Fruit fly (Drosophila melanogaster) whole organism, prepupa: ENCODE results near the gene mRpL22.

Experiments used
- CG10631 ChIP-seq: fragments of 200-800 bp; sonication (Bioruptor generic); optimal IDR thresholded peaks from 2 replicates; lab custom pipeline; 2016; ENCODE audit warnings: missing biosample characterization, missing genetic modification characterization
- CG10669 ChIP-seq: fragments of 200-800 bp; sonication (Bioruptor generic); optimal IDR thresholded peaks from 3 replicates; lab custom pipeline; 2018; ENCODE audit warnings: missing biosample characterization, mild to moderate bottlenecking, missing genetic modification characterization, moderate library complexity
- CG11294 ChIP-seq: fragments of 200-800 bp; sonication (Bioruptor generic); IDR thresholded peaks from 2 replicates; pipeline ENCODE4 v1.3.6; 2022; ENCODE audit warnings: missing biosample characterization, missing genetic modification characterization
- CG15336 ChIP-seq: fragments of 200-800 bp; sonication (Bioruptor generic); IDR thresholded peaks from 2 replicates; pipeline ENCODE4 v1.3.6; 2022; ENCODE audit warnings: missing biosample characterization, missing genetic modification characterization
- CG1621 ChIP-seq: fragments of 200-800 bp; sonication (Bioruptor generic); optimal IDR thresholded peaks from 3 replicates; lab custom pipeline; 2018; ENCODE audit warnings: missing biosample characterization, mild to moderate bottlenecking, missing genetic modification characterization
- CG16779 ChIP-seq: fragments of 200-800 bp; sonication (Bioruptor generic); optimal IDR thresholded peaks from 3 replicates; lab custom pipeline; 2017; ENCODE audit warnings: missing biosample characterization, mild to moderate bottlenecking, missing genetic modification characterization
- CG3032 ChIP-seq: fragments of 200-800 bp; optimal IDR thresholded peaks from 2 replicates; lab custom pipeline; 2019; ENCODE audit warnings: missing biosample characterization, mild to moderate bottlenecking, missing genetic modification characterization, moderate library complexity
- CG31627 ChIP-seq: fragments of 200-800 bp; sonication (Bioruptor generic); optimal IDR thresholded peaks from 3 replicates; lab custom pipeline; 2016; ENCODE audit warnings: missing biosample characterization, missing genetic modification characterization
- CG32006 ChIP-seq: fragments of 200-800 bp; sonication (Bioruptor generic); optimal IDR thresholded peaks from 3 replicates; lab custom pipeline; 2017; ENCODE audit warnings: missing biosample characterization, mild to moderate bottlenecking, missing genetic modification characterization
- CG34406 ChIP-seq: fragments of 200-800 bp; sonication (Bioruptor generic); optimal IDR thresholded peaks from 3 replicates; lab custom pipeline; 2016; ENCODE audit warnings: missing biosample characterization, missing genetic modification characterization
- CG3919 ChIP-seq: fragments of 200-800 bp; sonication (Bioruptor generic); optimal IDR thresholded peaks from 3 replicates; lab custom pipeline; 2016; ENCODE audit warnings: missing biosample characterization, missing genetic modification characterization
- CG4318 ChIP-seq: fragments of 200-800 bp; sonication (Bioruptor generic); optimal IDR thresholded peaks from 3 replicates; lab custom pipeline; 2017; ENCODE audit warnings: missing biosample characterization, mild to moderate bottlenecking, missing genetic modification characterization
- CG6163 ChIP-seq: fragments of 200-800 bp; sonication (Bioruptor generic); IDR thresholded peaks from 3 replicates; pipeline ENCODE4 v1.3.6; 2022; ENCODE audit warnings: missing biosample characterization, missing genetic modification characterization
- CG6276 ChIP-seq: fragments of 200-800 bp; sonication (Bioruptor generic); optimal IDR thresholded peaks from 2 replicates; lab custom pipeline; 2017; ENCODE audit warnings: missing biosample characterization, mild to moderate bottlenecking, missing genetic modification characterization
- CG6792 ChIP-seq: fragments of 200-800 bp; sonication (Bioruptor generic); optimal IDR thresholded peaks from 3 replicates; lab custom pipeline; 2016; ENCODE audit warnings: missing biosample characterization, missing genetic modification characterization
- CG6808 ChIP-seq: fragments of 200-800 bp; sonication (Bioruptor generic); optimal IDR thresholded peaks from 3 replicates; lab custom pipeline; 2017; ENCODE audit warnings: missing biosample characterization, missing genetic modification characterization, mild to moderate bottlenecking, moderate library complexity, missing genetic modification reagents
- CG6854 ChIP-seq: fragments of 200-800 bp; sonication (Bioruptor generic); optimal IDR thresholded peaks from 2 replicates; lab custom pipeline; 2017; ENCODE audit warnings: missing biosample characterization, mild to moderate bottlenecking, missing genetic modification characterization
- CG7368 ChIP-seq: fragments of 200-800 bp; sonication (Bioruptor generic); optimal IDR thresholded peaks from 3 replicates; lab custom pipeline; 2016; ENCODE audit warnings: missing biosample characterization, missing genetic modification characterization
- CG8119 ChIP-seq: fragments of 200-800 bp; sonication (Bioruptor generic); IDR thresholded peaks from 3 replicates; pipeline ENCODE4 v1.3.6; 2022; ENCODE audit warnings: missing biosample characterization, missing genetic modification characterization
- CG8319 ChIP-seq: fragments of 200-800 bp; sonication (Bioruptor generic); optimal IDR thresholded peaks from 3 replicates; lab custom pipeline; 2016; ENCODE audit warnings: missing biosample characterization, missing genetic modification characterization
- CG9139 ChIP-seq: fragments of 200-800 bp; sonication (Bioruptor generic); optimal IDR thresholded peaks from 3 replicates; lab custom pipeline; 2017; ENCODE audit warnings: missing biosample characterization, mild to moderate bottlenecking, missing genetic modification characterization
- Eip75B ChIP-seq: fragments of 200-800 bp; sonication (Bioruptor generic); optimal IDR thresholded peaks from 3 replicates; lab custom pipeline; 2016; ENCODE audit warnings: missing biosample characterization, missing genetic modification characterization
- Eip78C ChIP-seq: fragments of 200-800 bp; sonication (Bioruptor generic); peaks from one replicate; lab custom pipeline; 2016; ENCODE audit warnings: missing biosample characterization, missing genetic modification characterization
- Eip93F ChIP-seq: fragments of 200-800 bp; sonication (Bioruptor generic); optimal IDR thresholded peaks from 2 replicates; lab custom pipeline; 2016; ENCODE audit warnings: missing biosample characterization, mild to moderate bottlenecking, missing genetic modification characterization
- Ets21C ChIP-seq: fragments of 200-800 bp; sonication (Bioruptor generic); optimal IDR thresholded peaks from 3 replicates; lab custom pipeline; 2016; ENCODE audit warnings: missing biosample characterization, missing genetic modification characterization
- Ets96B ChIP-seq: fragments of 200-800 bp; optimal IDR thresholded peaks from 2 replicates; lab custom pipeline; 2019; ENCODE audit warnings: missing biosample characterization, mild to moderate bottlenecking, missing genetic modification characterization, moderate library complexity
- Gug ChIP-seq: fragments of 200-800 bp; sonication (Bioruptor generic); IDR thresholded peaks from 2 replicates; pipeline ENCODE4 v1.3.6; 2022; ENCODE audit warnings: missing biosample characterization, missing genetic modification characterization
- Hr38 ChIP-seq: sonication (Bioruptor generic); optimal IDR thresholded peaks from 2 replicates; lab custom pipeline; 2016; ENCODE audit warnings: missing biosample characterization, missing genetic modification characterization
- Hr39 ChIP-seq: fragments of 200-800 bp; sonication (Bioruptor generic); optimal IDR thresholded peaks from 2 replicates; lab custom pipeline; 2016; ENCODE audit warnings: missing biosample characterization, missing genetic modification characterization
- Hr4 ChIP-seq: fragments of 200-800 bp; sonication (Bioruptor generic); optimal IDR thresholded peaks from 3 replicates; lab custom pipeline; 2016; ENCODE audit warnings: missing biosample characterization, missing genetic modification characterization
- Lpt ChIP-seq: fragments of 200-800 bp; sonication (Bioruptor generic); optimal IDR thresholded peaks from 3 replicates; lab custom pipeline; 2016; ENCODE audit warnings: missing biosample characterization, missing genetic modification characterization
- OdsH ChIP-seq: fragments of 200-800 bp; sonication (Bioruptor generic); optimal IDR thresholded peaks from 3 replicates; lab custom pipeline; 2016; ENCODE audit warnings: missing biosample characterization, missing genetic modification characterization
- Smox ChIP-seq: fragments of 200-800 bp; sonication (Bioruptor generic); optimal IDR thresholded peaks from 3 replicates; lab custom pipeline; 2016; ENCODE audit warnings: missing biosample characterization, missing genetic modification characterization
- Sox14 ChIP-seq: fragments of 200-800 bp; sonication (Bioruptor generic); optimal IDR thresholded peaks from 3 replicates; lab custom pipeline; 2016; ENCODE audit warnings: missing biosample characterization, missing genetic modification characterization
- Sox15 ChIP-seq: fragments of 200-800 bp; sonication (Bioruptor generic); optimal IDR thresholded peaks from 3 replicates; lab custom pipeline; 2016; ENCODE audit warnings: missing biosample characterization, missing genetic modification characterization
- achi ChIP-seq: fragments of 200-800 bp; sonication (Bioruptor generic); optimal IDR thresholded peaks from 3 replicates; lab custom pipeline; 2016; ENCODE audit warnings: missing biosample characterization, missing genetic modification characterization
- cyc ChIP-seq: fragments of 200-800 bp; sonication (Bioruptor generic); optimal IDR thresholded peaks from 3 replicates; lab custom pipeline; 2016; ENCODE audit warnings: missing biosample characterization, missing genetic modification characterization
- dac ChIP-seq: fragments of 200-800 bp; sonication (Bioruptor generic); optimal IDR thresholded peaks from 2 replicates; lab custom pipeline; 2017; ENCODE audit warnings: missing biosample characterization, mild to moderate bottlenecking, missing genetic modification characterization
- dsx ChIP-seq: fragments of 200-800 bp; optimal IDR thresholded peaks from 3 replicates; lab custom pipeline; 2019; ENCODE audit warnings: missing biosample characterization, mild to moderate bottlenecking, missing genetic modification characterization, moderate library complexity; ENCODE audit not compliant: poor library complexity, severe bottlenecking
- eg ChIP-seq: fragments of 200-800 bp; sonication (Bioruptor generic); IDR thresholded peaks from 3 replicates; pipeline ENCODE4 v1.3.6; 2022; ENCODE audit warnings: missing biosample characterization, missing genetic modification characterization
- esn ChIP-seq: fragments of 200-800 bp; sonication (Bioruptor generic); optimal IDR thresholded peaks from 2 replicates; lab custom pipeline; 2016; ENCODE audit warnings: missing biosample characterization, mild to moderate bottlenecking, missing genetic modification characterization, moderate library complexity
- fd59A ChIP-seq: fragments of 200-800 bp; sonication (Bioruptor generic); optimal IDR thresholded peaks from 2 replicates; lab custom pipeline; 2017; ENCODE audit warnings: missing biosample characterization, mild to moderate bottlenecking, missing genetic modification characterization, missing genetic modification reagents
- fd85E ChIP-seq: fragments of 200-800 bp; sonication (Bioruptor generic); optimal IDR thresholded peaks from 3 replicates; lab custom pipeline; 2016; ENCODE audit warnings: missing biosample characterization, missing genetic modification characterization
- fkh ChIP-seq: fragments of 200-800 bp; sonication (Bioruptor generic); optimal IDR thresholded peaks from 3 replicates; lab custom pipeline; 2017; ENCODE audit warnings: missing biosample characterization, mild to moderate bottlenecking, missing genetic modification characterization, moderate library complexity
- net ChIP-seq: fragments of 200-800 bp; sonication (Bioruptor generic); optimal IDR thresholded peaks from 3 replicates; lab custom pipeline; 2016; ENCODE audit warnings: missing biosample characterization, missing genetic modification characterization
- pdm3 ChIP-seq: fragments of 200-800 bp; sonication (Bioruptor generic); optimal IDR thresholded peaks from 3 replicates; lab custom pipeline; 2016; ENCODE audit warnings: missing biosample characterization, missing genetic modification characterization
- ss ChIP-seq, 2 experiments: fragments of 200-800 bp; sonication (Bioruptor generic); optimal IDR thresholded peaks; 2 replicates in 1 of 2; 3 replicates in 1 of 2; lab custom pipeline; 2017 to 2018; ENCODE audit warnings: mild to moderate bottlenecking in 2 of 2, missing biosample characterization in 2 of 2, missing genetic modification characterization in 2 of 2, moderate library complexity in 1 of 2
- svp ChIP-seq: fragments of 200-800 bp; sonication (Bioruptor generic); peaks from one replicate; lab custom pipeline; 2016; ENCODE audit warnings: missing biosample characterization, missing genetic modification characterization
- topi ChIP-seq: fragments of 200-800 bp; sonication (Bioruptor generic); optimal IDR thresholded peaks from 3 replicates; lab custom pipeline; 2016; ENCODE audit warnings: missing biosample characterization, missing genetic modification characterization
- vri ChIP-seq: fragments of 200-800 bp; sonication (Bioruptor generic); optimal IDR thresholded peaks from 3 replicates; lab custom pipeline; 2016; ENCODE audit warnings: missing biosample characterization, mild to moderate bottlenecking, missing genetic modification characterization

mRpL22 gene

DNA sequence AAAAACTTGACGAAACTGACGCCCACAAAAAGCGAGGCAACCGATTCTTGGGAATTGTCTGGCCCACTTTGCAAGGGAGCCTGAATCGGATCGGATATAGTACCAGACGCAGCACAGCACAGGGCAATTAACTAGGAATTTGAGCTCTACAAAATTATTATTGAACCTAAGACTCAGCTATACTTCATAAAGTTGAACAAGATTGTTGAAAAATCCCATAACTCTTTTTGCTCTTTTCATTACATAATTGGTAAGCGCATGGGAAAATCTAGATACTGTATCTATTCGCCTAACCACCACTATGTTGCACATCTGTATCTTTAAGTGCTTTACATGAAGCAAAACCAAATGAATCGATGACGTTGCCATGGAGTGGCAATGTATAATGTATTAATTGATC lies 49.4 kb downstream of the mRpL22 start (continued):
- TF ChIP-seq achi (peak; percentile 83), CG6808 (GFP tag; lab: Kevin White, UChicago) (peak; percentile 83), topi (GFP tag; lab: Kevin White, UChicago) (peak; percentile 73), vri (GFP tag; lab: Kevin White, UChicago) (no peak), fd59A (GFP tag; lab: Kevin White, UChicago) (peak; percentile 81), CG6276 (GFP tag; lab: Kevin White, UChicago) (peak; percentile 81), CG10669 (GFP tag; lab: Kevin White, UChicago) (peak; percentile 89)

DNA sequence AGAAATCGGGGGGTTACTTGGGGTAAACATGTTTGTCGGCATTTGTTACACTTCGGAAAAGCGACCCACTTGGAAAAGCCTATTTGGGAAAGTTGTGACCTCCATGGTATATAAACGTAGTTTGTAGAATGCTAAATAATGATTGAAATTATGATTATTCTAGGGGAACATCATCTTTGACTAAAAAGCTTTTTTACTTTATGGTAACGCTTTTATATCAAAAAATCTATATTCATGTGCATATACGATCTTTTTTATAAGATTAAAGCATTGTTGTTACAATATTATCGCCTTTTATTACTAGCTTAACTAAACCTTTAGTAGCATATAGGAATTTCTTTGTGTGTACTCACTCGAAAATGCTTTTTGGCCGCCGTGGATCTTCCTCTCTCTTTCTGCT lies 50.5 kb downstream of the mRpL22 start:
- TF ChIP-seq net = peak; percentile 62
- peak; percentile 8 for TF ChIP-seq fd59A (GFP tag; lab: Kevin White, UChicago)
- TF ChIP-seq Hr39 (GFP tag; lab: Kevin White, UChicago) = peak; percentile 49
- peak; percentile 46 for TF ChIP-seq dsx (GFP tag; lab: Kevin White, UChicago)
- peak; percentile 16 for TF ChIP-seq CG34406 (GFP tag; lab: Kevin White, UChicago)
- TF ChIP-seq Gug (GFP tag; lab: Robert Waterston, UW) = peak; percentile 74
- peak; percentile 69 for TF ChIP-seq Sox14 (GFP tag; lab: Kevin White, UChicago)
- TF ChIP-seq Hr4 (GFP tag; lab: Kevin White, UChicago) = peak; percentile 63
- peak; percentile 92 for TF ChIP-seq CG32006 (GFP tag; lab: Kevin White, UChicago)
- peak; percentile 38 for TF ChIP-seq Smox (GFP tag; lab: Kevin White, UChicago)
- peak; percentile 36 for TF ChIP-seq CG31627 (GFP tag; lab: Kevin White, UChicago)
- TF ChIP-seq CG3919 = peak; percentile 52
- no peak for TF ChIP-seq Eip93F
- peak; percentile 73 for TF ChIP-seq svp (GFP tag; lab: Kevin White, UChicago)
- TF ChIP-seq CG4318 (GFP tag; lab: Kevin White, UChicago) = peak; percentile 77
- TF ChIP-seq CG3032 (tag; lab: Kevin White, UChicago) = peak; percentile 64
- TF ChIP-seq CG7368 = peak; percentile 2
- TF ChIP-seq Hr38 = no peak
- TF ChIP-seq OdsH (GFP tag; lab: Kevin White, UChicago) = peak; percentile 73
- peak; percentile 46 for TF ChIP-seq topi (GFP tag; lab: Kevin White, UChicago)
- peak; percentile 70 for TF ChIP-seq CG16779 (tag; lab: Kevin White, UChicago)
- peak; percentile 58; the same call in 2 of the 3 replicates for TF ChIP-seq eg (GFP tag; lab: Robert Waterston, UW)
- TF ChIP-seq CG6276 (GFP tag; lab: Kevin White, UChicago) = peak; percentile 72
- peak; percentile 77 for TF ChIP-seq CG10631
- peak; percentile 18 for TF ChIP-seq Ets96B (tag; lab: Kevin White, UChicago)
- TF ChIP-seq CG1621 (tag; lab: Kevin White, UChicago) = no peak
- TF ChIP-seq pdm3 (GFP tag; lab: Kevin White, UChicago) = peak; percentile 73
- peak; percentile 28; the same call in 1 of the 3 replicates for TF ChIP-seq CG6163 (GFP tag; lab: Robert Waterston, UW)
- TF ChIP-seq Sox15 (GFP tag; lab: Kevin White, UChicago) = no peak
- TF ChIP-seq CG8119 (GFP tag; lab: Robert Waterston, UW) = peak; percentile 88
- no peak for TF ChIP-seq CG9139 (GFP tag; lab: Kevin White, UChicago)
- no peak for TF ChIP-seq ss (GFP tag; optimal IDR thresholded peaks at IDR 0.05; lab: Kevin White, UChicago)
- peak; percentile 12 for TF ChIP-seq Ets21C (GFP tag; lab: Kevin White, UChicago)
- TF ChIP-seq Eip75B = peak; percentile 76
- no peak for TF ChIP-seq cyc (GFP tag; lab: Kevin White, UChicago)
- no peak for TF ChIP-seq fkh (GFP tag; lab: Kevin White, UChicago)
- TF ChIP-seq fd85E (GFP tag; lab: Kevin White, UChicago) = no peak
- no peak for TF ChIP-seq CG10669 (GFP tag; lab: Kevin White, UChicago)
- TF ChIP-seq CG11294 (GFP tag; lab: Robert Waterston, UW) = peak; percentile 28; the same call in 1 of the 2 replicates
- TF ChIP-seq dac (GFP tag; lab: Kevin White, UChicago) = peak; percentile 71
- TF ChIP-seq CG6792 (GFP tag; lab: Kevin White, UChicago) = peak; percentile 63
- TF ChIP-seq Lpt = peak; percentile 86
- no peak for TF ChIP-seq CG8319 (GFP tag; lab: Kevin White, UChicago)
- TF ChIP-seq CG6854 (GFP tag; lab: Kevin White, UChicago) = no peak
- peak; percentile 94 for TF ChIP-seq Eip78C
- TF ChIP-seq esn = peak; percentile 65
- peak; percentile 84; the same call in 1 of the 2 replicates for TF ChIP-seq CG15336 (GFP tag; lab: Robert Waterston, UW)
